Worm (Caenorhabditis elegans): ENCODE measurements around the gene R10D12.6.

The R10D12.6 gene

DNA sequence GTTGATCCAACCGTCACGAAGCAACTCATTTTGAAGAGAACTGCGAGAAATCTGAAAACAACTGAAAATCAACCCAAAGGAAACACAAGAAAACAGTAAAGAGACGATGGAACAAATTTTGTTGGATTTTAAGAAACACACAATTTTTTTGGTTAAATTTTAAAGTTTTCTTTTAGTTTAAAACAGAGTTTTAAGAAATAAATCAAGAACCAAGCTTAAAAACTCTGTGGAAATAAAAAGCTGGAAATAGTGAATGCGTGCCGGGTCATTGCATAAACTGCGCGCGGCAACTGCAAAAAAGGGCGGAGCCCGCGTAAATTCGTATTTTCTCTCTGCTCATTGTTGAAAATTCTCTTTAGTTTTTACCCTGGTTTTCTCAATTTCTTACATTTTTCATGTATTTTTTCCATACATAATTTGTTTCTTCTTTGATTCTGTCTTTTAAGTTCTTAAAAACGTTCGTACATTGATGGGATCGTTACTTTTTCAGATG lies 12.9 kb downstream of the R10D12.6 start, which contains the start of the genes algn-13 and R10D12.13 (continued):
- TF ChIP-seq nhr-102 (tag; optimal IDR thresholded peaks at IDR 0.05) (peak; percentile 19), duxl-1 (tag; optimal IDR thresholded peaks at IDR 0.05; ENCODE audit: poor library complexity) (peak; percentile 54), hif-1 (tag; optimal IDR thresholded peaks at IDR 0.05) (peak in 1 of 2 experiments; percentile 10), dpl-1 (GFP tag; optimal IDR thresholded peaks at IDR 0.05) (peak; percentile 70), ceh-62 (tag; optimal IDR thresholded peaks at IDR 0.05) (no peak), mep-1 (tag; optimal IDR thresholded peaks at IDR 0.05) (no peak), aha-1 (tag) (peak; percentile 81), spr-3 (GFP tag; optimal IDR thresholded peaks at IDR 0.05) (no peak), snpc-1.2 (GFP tag; IDR thresholded peaks at IDR 0.05) (peak; percentile 61; the same call in 1 of the 2 replicates), spr-1 (tag; optimal IDR thresholded peaks at IDR 0.05) (peak; percentile 41), pqm-1 (tag; optimal IDR thresholded peaks at IDR 0.05) (no peak), hmg-1.1 (GFP tag; IDR thresholded peaks at IDR 0.05) (peak; percentile 63)

- TF ChIP-seq Y5F2A.4 (GFP tag; optimal IDR thresholded peaks at IDR 0.05) (no peak), nhr-28 (tag; optimal IDR thresholded peaks at IDR 0.05) (peak; percentile 5), aha-1 (tag) (no peak), nhr-25 (tag; optimal IDR thresholded peaks at IDR 0.05; ENCODE audit: borderline replicate concordance, insufficient read depth) (peak; percentile 29), php-3 (GFP tag; IDR thresholded peaks at IDR 0.05) (no peak), lin-13 (GFP tag; optimal IDR thresholded peaks at IDR 0.05) (no peak), lin-39 (tag; optimal IDR thresholded peaks at IDR 0.05) (no peak), sdz-12 (GFP tag; optimal IDR thresholded peaks at IDR 0.05) (no peak), zip-11 (GFP tag; IDR thresholded peaks at IDR 0.05) (no peak), daf-12 (tag; optimal IDR thresholded peaks at IDR 0.05) (no peak), zip-2 (tag; optimal IDR thresholded peaks at IDR 0.05) (no peak), nhr-11 (tag; optimal IDR thresholded peaks at IDR 0.05) (no peak), lsy-2 (tag; optimal IDR thresholded peaks at IDR 0.05) (no peak), nhr-42 (GFP tag; IDR thresholded peaks at IDR 0.05) (no peak), daf-16 (GFP tag; optimal IDR thresholded peaks at IDR 0.05) (no peak), daf-16 (tag; optimal IDR thresholded peaks at IDR 0.05) (no peak), unc-130 (GFP tag; optimal IDR thresholded peaks at IDR 0.05) (no peak), mxl-3 (GFP tag; optimal IDR thresholded peaks at IDR 0.05) (no peak)
Measured at ce11 chrV:13963279-13963976, 14.3 kb downstream of the R10D12.6 start, which contains the start of gene sao-1. sao-1 (plus strand) TSS chrV:13963926.

DNA sequence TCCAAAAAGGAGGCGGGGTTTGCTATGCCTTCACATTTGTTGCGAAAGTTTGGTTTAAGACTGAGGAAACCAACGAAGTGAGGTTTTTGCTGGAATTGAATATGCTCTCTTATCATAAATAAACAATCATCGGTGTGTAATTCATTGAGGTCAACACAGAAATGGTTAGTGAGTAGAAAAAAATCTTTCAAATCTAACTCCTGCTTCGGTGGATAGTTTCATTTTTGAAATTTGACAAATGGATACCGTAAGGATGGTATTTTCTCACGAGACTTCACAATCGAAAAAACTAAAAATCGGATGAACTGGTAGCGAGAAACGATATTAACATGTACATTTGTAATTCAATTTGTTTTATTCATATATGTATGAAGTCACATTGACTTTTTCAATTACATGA lies 31.7 kb downstream of the R10D12.6 start, which contains the start of gene eol-1:
Gene eol-1, minus strand, starts transcription at position 101 of the 400 bp plus-strand sequence.
- TF ChIP-seq sdz-12 (GFP tag; optimal IDR thresholded peaks at IDR 0.05) (no peak), snpc-1.2 (GFP tag; IDR thresholded peaks at IDR 0.05) (no peak), php-3 (GFP tag; IDR thresholded peaks at IDR 0.05) (no peak), dmd-9 (GFP tag; IDR thresholded peaks at IDR 0.05) (no peak)

- peak; percentile 91 for TF ChIP-seq aha-1 (tag)
- TF ChIP-seq mdt-29 (GFP tag; IDR thresholded peaks at IDR 0.05), result no peak
Measured at ce11 chrV:13981677-13982076, 32.6 kb downstream of the R10D12.6 start.

- TF ChIP-seq hif-1 (tag; optimal IDR thresholded peaks at IDR 0.05) (no peak), dpl-1 (GFP tag; optimal IDR thresholded peaks at IDR 0.05) (no peak), tag-97 (GFP tag; IDR thresholded peaks at IDR 0.05) (no peak), arid-1 (GFP tag; conservative IDR thresholded peaks at IDR 0.05) (no peak), nhr-25 (tag; optimal IDR thresholded peaks at IDR 0.05; ENCODE audit: borderline replicate concordance, insufficient read depth) (no peak), Y5F2A.4 (GFP tag; optimal IDR thresholded peaks at IDR 0.05) (no peak), ceh-62 (tag; optimal IDR thresholded peaks at IDR 0.05) (no peak), aly-2 (tag; optimal IDR thresholded peaks at IDR 0.05) (no peak), spr-1 (tag; optimal IDR thresholded peaks at IDR 0.05) (no peak), mes-2 (tag; optimal IDR thresholded peaks at IDR 0.05; ENCODE audit: poor library complexity, severe bottlenecking) (no peak)
Measured at ce11 chrV:13984828-13985227, 35.7 kb downstream of the R10D12.6 start, which contains the start of gene end-1. end-1 (plus strand) TSS chrV:13985128.
